Worm (Caenorhabditis elegans) whole organism, L1 larva: Measurements from ENCODE around the gene sur-5.

Experiments used
- nhr-237 ChIP-seq: fragments of 150-350 bp; optimal IDR thresholded peaks from 2 replicates; lab custom pipeline; 2014; ENCODE audit warnings: missing biosample characterization, missing genetic modification characterization
- unc-130 ChIP-seq: fragments of 150-350 bp; optimal IDR thresholded peaks from 2 replicates; lab custom pipeline; 2017; ENCODE audit warnings: missing biosample characterization, missing genetic modification characterization, inconsistent platforms

DNA sequence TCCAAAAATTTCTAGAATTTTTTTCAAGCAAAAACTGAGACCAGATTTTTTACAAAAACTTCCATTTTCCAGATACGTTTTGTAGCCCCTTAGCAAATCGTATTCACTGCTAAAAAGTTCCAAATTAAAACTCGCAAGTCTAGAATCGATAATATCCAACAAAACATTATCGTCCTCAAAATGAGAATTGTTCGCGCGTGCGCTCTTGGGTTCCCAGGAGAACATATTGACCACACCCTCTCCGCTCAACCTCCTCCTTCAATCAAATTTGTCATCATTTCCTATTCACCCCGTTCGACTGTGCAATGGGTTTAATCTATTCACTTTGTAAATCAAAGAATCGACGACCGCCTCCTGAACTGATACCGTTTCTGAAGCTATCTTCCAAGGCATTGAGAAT is 6.5 kb upstream of the sur-5 start:
- TF ChIP-seq nhr-237 (tag; lab: Kevin White, UChicago): no peak
- TF ChIP-seq unc-130: no peak
